Fruit fly (Drosophila melanogaster) ovary, adult (tissue): Measurements from ENCODE around the gene CG5246.
A peak's percentile ranks its signal among the peaks of the same experiment; 100 is the strongest.

Experiments
- CG17801 ChIP-seq: fragments of 200-800 bp; optimal IDR thresholded peaks from 2 replicates; lab custom pipeline; 2019; ENCODE audit warnings: missing biosample characterization, mild to moderate bottlenecking, missing genetic modification characterization, moderate library complexity; ENCODE audit not compliant: partially characterized antibody

CG5246 gene

dm6 chr3R:17135747-17136146 lies at the start of gene CG5246:
TSS of gene CG5246 (plus strand) at chr3R:17136111.
- TF ChIP-seq CG17801 (GFP tag; lab: Kevin White, UChicago) = no peak

DNA sequence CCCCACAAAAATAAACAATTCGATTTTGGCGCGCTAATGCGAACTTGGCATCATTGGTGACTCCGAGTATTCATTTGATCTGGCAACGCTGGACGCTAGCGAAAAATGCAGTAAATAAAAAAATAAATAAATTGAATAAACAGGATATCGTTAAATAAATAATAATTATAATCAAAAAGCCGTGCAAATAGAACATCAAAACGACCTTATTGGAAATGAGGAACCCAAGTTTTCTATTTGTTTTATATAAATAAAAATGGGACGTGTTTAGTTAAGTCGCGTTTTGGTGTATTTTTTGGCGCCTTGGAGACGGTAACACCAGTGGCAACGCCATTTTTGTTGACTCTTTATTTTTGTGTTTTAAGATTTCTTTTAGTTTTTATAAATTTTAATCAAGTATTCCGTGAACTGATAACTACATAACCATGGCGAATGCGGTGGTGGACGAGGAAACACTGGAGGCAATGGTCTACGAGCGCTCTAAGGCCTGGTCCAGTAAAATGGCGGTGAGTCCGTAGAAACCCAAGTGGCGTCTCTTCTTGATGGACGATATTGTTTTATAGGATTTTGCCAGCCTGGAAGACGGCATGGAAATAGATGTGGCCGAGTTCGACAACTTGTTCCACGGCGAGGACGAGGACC lies 47.8 kb upstream of the CG5246 start, which contains the start of gene cal1:
Gene cal1, plus strand, starts transcription at position 304 of the 642 bp plus-strand sequence.
- TF ChIP-seq CG17801 (GFP tag; lab: Kevin White, UChicago) = no peak

dm6 chr3R:17108881-17109280 lies 27.0 kb upstream of the CG5246 start:
- TF ChIP-seq CG17801 (GFP tag; lab: Kevin White, UChicago) = no peak

DNA sequence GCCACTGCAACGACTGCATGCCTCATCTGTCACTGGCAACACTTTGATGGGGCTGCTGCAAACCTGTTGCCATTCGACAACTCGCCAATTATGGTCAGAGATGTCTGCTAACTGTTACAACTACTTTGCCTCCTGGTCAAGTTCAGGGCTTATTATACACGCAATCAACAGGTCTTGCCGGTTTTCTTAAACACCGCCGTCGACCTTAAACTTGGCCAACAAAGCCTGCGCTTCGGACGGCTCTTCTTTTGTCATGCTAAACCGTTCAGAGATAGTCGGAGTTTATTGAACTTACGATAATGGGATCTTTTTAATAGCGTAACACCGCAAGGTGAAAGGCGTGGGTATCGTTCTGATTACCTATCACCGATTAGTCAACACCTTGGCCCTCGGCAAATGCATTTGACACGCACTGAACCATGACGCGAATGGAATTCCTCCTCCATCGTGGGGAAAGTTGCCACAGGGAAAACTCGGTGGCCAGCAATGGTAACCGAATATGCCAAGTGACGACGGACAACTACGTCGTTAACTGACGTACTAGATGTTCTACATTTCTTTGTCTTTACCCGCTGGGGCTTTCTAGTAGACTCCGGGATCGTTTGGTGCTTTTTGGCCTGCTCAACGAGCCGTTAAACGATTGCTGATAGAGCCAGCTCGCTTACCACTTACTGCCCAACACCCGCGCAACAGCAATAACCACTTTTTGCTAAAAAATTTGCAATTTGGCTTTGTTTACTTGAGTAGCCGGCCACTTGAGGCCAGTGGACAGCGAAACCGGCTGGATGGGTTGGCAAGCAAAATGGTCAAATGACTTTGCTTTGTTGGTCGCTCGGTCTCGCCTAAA lies 24.8 kb upstream of the CG5246 start:
- TF ChIP-seq CG17801 (GFP tag; lab: Kevin White, UChicago) = no peak

DNA sequence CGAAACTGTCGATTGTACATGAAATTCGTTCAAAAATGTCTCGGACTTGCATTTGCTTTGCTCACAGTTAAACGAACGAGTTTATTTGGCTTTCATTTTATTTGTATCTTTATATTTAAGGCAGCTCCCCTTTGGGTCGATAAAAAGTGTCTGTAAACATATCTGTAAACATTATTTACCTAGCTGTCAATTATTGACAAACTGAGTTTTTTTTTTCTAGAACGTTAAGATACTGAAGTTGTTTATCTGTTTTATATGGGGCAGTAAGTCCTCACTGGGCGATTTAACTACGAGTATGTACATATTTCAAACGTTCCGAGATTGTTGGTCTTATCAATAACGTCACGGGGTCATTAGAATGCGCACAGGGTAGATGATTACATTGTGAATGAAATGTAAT lies 20.2 kb upstream of the CG5246 start:
- TF ChIP-seq CG17801 (GFP tag; lab: Kevin White, UChicago) = no peak

- no peak for TF ChIP-seq CG17801 (GFP tag; lab: Kevin White, UChicago)
Observed at dm6 chr3R:17116231-17116630, 19.7 kb upstream of the CG5246 start.

- no peak for TF ChIP-seq CG17801 (GFP tag; lab: Kevin White, UChicago)
Observed at dm6 chr3R:17117607-17118327, 18.1 kb upstream of the CG5246 start.

DNA sequence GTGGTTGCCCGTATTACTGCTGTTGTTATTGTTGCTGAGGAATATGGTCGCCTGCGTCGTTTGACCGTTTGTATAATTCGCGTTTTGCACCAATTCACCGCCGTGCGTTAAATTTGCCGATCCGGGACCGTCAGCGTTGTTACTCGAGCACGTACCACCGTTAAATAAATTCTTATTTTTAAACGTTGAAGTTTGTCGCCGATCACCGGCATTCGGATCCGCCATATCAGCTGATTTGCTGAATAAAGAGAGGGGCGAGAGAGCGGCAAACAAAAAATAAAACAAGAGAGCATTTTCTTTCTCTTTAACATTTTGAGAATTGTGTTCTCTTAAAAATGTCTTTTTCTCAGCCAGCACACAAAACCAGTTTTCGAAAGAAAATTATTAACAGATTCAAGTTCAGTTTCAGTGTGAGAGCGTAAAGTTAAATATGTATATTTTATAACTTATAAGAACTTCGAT lies 17.0 kb upstream of the CG5246 start:
- TF ChIP-seq CG17801 (GFP tag; lab: Kevin White, UChicago) = peak; percentile 56

dm6 chr3R:17120165-17120564 lies 15.7 kb upstream of the CG5246 start, which contains the start of gene CG34278:
TSS of gene CG34278 (plus strand) at chr3R:17120465.
- TF ChIP-seq CG17801 (GFP tag; lab: Kevin White, UChicago) = no peak

dm6 chr3R:17121277-17121676 lies 14.6 kb upstream of the CG5246 start, which contains the start of gene CG42779:
TSS of gene CG42779 (plus strand) at chr3R:17121577.
- TF ChIP-seq CG17801 (GFP tag; lab: Kevin White, UChicago) = no peak

- no peak for TF ChIP-seq CG17801 (GFP tag; lab: Kevin White, UChicago)
Observed at dm6 chr3R:17122796-17123504, 13.0 kb upstream of the CG5246 start.

DNA sequence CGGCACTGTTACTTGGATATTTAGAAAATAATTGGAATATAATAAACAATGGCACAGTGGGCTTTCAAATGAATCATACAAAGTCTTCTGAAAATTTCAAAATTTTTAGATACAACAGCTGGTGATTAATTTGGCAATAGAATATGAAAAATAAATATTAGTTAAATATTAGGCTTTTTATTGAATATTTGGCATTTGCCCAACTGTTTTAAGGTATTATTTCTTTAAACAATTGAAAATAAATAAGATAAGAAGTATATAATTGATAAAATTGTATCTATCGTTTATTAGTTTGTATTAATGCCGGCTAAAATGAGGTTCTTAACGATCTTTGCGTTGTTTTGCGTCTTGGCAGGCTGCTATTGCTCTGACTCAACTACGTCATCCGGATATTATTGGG lies 11.7 kb upstream of the CG5246 start, which contains the start of gene CG45079:
Gene CG45079, plus strand, starts transcription at position 301 of the 400 bp plus-strand sequence.
- no peak for TF ChIP-seq CG17801 (GFP tag; lab: Kevin White, UChicago)

dm6 chr3R:17125339-17126044 lies 10.4 kb upstream of the CG5246 start, which contains the start of gene cher:
TSS of gene cher (minus strand) at chr3R:17125389.
- TF ChIP-seq CG17801 (GFP tag; lab: Kevin White, UChicago) = no peak
